Fruit fly (Drosophila melanogaster): ENCODE data around the gene CrebA.

DNA sequence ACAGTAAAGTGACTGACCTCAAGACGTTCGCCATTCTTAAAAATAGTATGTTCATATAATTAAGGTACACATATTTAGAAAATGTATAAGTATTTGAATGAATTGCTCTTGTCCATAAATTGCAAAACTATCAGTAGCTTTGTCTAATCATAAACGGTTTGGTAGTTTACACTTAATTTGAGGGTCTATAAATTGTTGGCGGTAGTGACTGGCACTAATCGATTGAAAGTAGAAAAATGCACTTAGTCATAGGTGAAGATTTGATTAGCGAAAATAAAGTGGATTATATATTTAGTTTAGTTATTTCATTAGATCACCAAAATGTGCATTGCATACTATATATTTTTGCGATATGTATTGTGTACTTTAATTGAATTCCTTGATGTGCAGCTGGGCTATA, 21.5 kb upstream of the CrebA start:
- TF ChIP-seq fru (optimal IDR thresholded peaks at IDR 0.05) (no peak), wek (GFP tag; optimal IDR thresholded peaks at IDR 0.05) (no peak), CG14441 (GFP tag; IDR thresholded peaks at IDR 0.05) (no peak), btn (GFP tag; optimal IDR thresholded peaks at IDR 0.05) (no peak), nmo (GFP tag; optimal IDR thresholded peaks at IDR 0.05) (no peak), Dip3 (GFP tag; optimal IDR thresholded peaks at IDR 0.05) (no peak), nerfin-2 (GFP tag; IDR thresholded peaks at IDR 0.05; ENCODE audit: partially characterized antibody) (no peak), grau (tag; optimal IDR thresholded peaks at IDR 0.05) (no peak), CG17361 (GFP tag; IDR thresholded peaks at IDR 0.05) (no peak), CG10543 (GFP tag; optimal IDR thresholded peaks at IDR 0.05) (no peak), psq (GFP tag; optimal IDR thresholded peaks at IDR 0.05) (no peak), Dbx (GFP tag; IDR thresholded peaks at IDR 0.05) (no peak), CG9727 (GFP tag; optimal IDR thresholded peaks at IDR 0.05) (no peak)

Measured in whole organism, embryonic.